Worm (Caenorhabditis elegans): ENCODE data around the gene frpr-2.

- no peak for TF ChIP-seq ama-1 (optimal IDR thresholded peaks at IDR 0.05)
- TF ChIP-seq fkh-10 (GFP tag; optimal IDR thresholded peaks at IDR 0.05) = no peak
- TF ChIP-seq mep-1 (tag; optimal IDR thresholded peaks at IDR 0.05) = no peak
- TF ChIP-seq vab-7 (GFP tag; IDR thresholded peaks at IDR 0.05) = no peak
- no peak for TF ChIP-seq lin-29 (GFP tag; IDR thresholded peaks at IDR 0.05)
- TF ChIP-seq dve-1 (tag; optimal IDR thresholded peaks at IDR 0.05; ENCODE audit: insufficient read depth) = no peak
- TF ChIP-seq lsy-2 (tag; optimal IDR thresholded peaks at IDR 0.05) = no peak
- TF ChIP-seq pqm-1 (tag; optimal IDR thresholded peaks at IDR 0.05) = no peak
- TF ChIP-seq snpc-4 (tag; optimal IDR thresholded peaks at IDR 0.05) = no peak
- TF ChIP-seq dpl-1 (GFP tag; optimal IDR thresholded peaks at IDR 0.05) = no peak
- TF ChIP-seq ces-1 (GFP tag; optimal IDR thresholded peaks at IDR 0.05) = no peak
These were observed 29.6 kb upstream of the frpr-2 start for ce11 chrX:12935694-12936093.
